Worm (Caenorhabditis elegans) whole organism, L4 larva: ENCODE results near the gene snf-6.

Experiments
- D1046.2 ChIP-seq: fragments of 200-800 bp; sonication (Bioruptor generic); IDR thresholded peaks from 2 replicates; pipeline ENCODE4 v1.3.6; 2022; ENCODE audit warnings: missing genetic modification characterization, missing compliant biosample characterization
- F44E2.7 ChIP-seq: fragments of 200-800 bp; sonication (Bioruptor generic); IDR thresholded peaks from 2 replicates; pipeline ENCODE4 v2.1.2; 2022; ENCODE audit warnings: missing genetic modification characterization, missing compliant biosample characterization
- F49E8.2 ChIP-seq: sonication (generic microtip); optimal IDR thresholded peaks from 2 replicates; lab custom pipeline; 2016; ENCODE audit warnings: missing compliant biosample characterization, mild to moderate bottlenecking, missing genetic modification characterization, borderline replicate concordance
- R02D3.7 ChIP-seq: fragments of 150-350 bp; sonication (generic microtip); optimal IDR thresholded peaks from 3 replicates; lab custom pipeline; 2014; ENCODE audit warnings: missing biosample characterization, missing genetic modification characterization
- T26A8.4 ChIP-seq: fragments of 200-800 bp; sonication (Bioruptor generic); IDR thresholded peaks from 2 replicates; pipeline ENCODE4 v1.3.6; 2022; ENCODE audit warnings: missing genetic modification characterization, missing compliant biosample characterization
- Y105C5A.15 ChIP-seq: fragments of 200-800 bp; sonication (Bioruptor generic); IDR thresholded peaks from 2 replicates; pipeline ENCODE4 v1.3.6; 2022; ENCODE audit warnings: missing genetic modification characterization, missing compliant biosample characterization
- Y75B8A.6 ChIP-seq: fragments of 200-800 bp; sonication (Bioruptor generic); IDR thresholded peaks from 2 replicates; pipeline ENCODE4 v1.3.6; 2022; ENCODE audit warnings: missing genetic modification reagents, missing genetic modification characterization, missing compliant biosample characterization
- ZK337.2 ChIP-seq: fragments of 200-800 bp; sonication (Bioruptor generic); IDR thresholded peaks from 2 replicates; pipeline ENCODE4 v1.3.6; 2022; ENCODE audit warnings: missing genetic modification reagents, missing genetic modification characterization, missing compliant biosample characterization
- ZK546.5 ChIP-seq, 2 experiments: sonication (generic microtip); optimal IDR thresholded peaks; 2 replicates each; lab custom pipeline; 2017; ENCODE audit warnings: missing biosample characterization in 2 of 2, missing genetic modification characterization in 2 of 2
- aha-1 ChIP-seq: fragments of 150-350 bp; peaks from one replicate; lab custom pipeline; 2014; ENCODE audit warnings: missing biosample characterization, missing genetic modification characterization
- aly-2 ChIP-seq: sonication (generic microtip); optimal IDR thresholded peaks from 2 replicates; lab custom pipeline; 2018; ENCODE audit warnings: missing biosample characterization, missing genetic modification characterization
- arid-1 ChIP-seq: fragments of 200-800 bp; sonication (Bioruptor generic); conservative IDR thresholded peaks from 2 replicates; pipeline ENCODE4 v1.3.6; 2022; ENCODE audit warnings: missing genetic modification reagents, missing genetic modification characterization, missing compliant biosample characterization
- attf-4 ChIP-seq: sonication (generic microtip); optimal IDR thresholded peaks from 3 replicates; lab custom pipeline; 2017; ENCODE audit warnings: missing biosample characterization, missing genetic modification characterization
- ceh-62 ChIP-seq: sonication (generic microtip); optimal IDR thresholded peaks from 2 replicates; lab custom pipeline; 2017; ENCODE audit warnings: missing biosample characterization, missing genetic modification characterization
- ces-1 ChIP-seq: fragments of 150-350 bp; sonication (generic microtip); optimal IDR thresholded peaks from 4 replicates; lab custom pipeline; 2014; ENCODE audit warnings: missing biosample characterization, missing genetic modification reagents, missing genetic modification characterization
- cey-2 ChIP-seq: sonication (generic microtip); optimal IDR thresholded peaks from 3 replicates; lab custom pipeline; 2017; ENCODE audit warnings: missing genetic modification characterization, mild to moderate bottlenecking, missing compliant biosample characterization, antibody characterized with exemption, borderline replicate concordance; ENCODE audit not compliant: insufficient read depth
- ctbp-1 ChIP-seq: fragments of 200-800 bp; sonication (Bioruptor generic); IDR thresholded peaks from 2 replicates; pipeline ENCODE4 v1.3.6; 2022; ENCODE audit warnings: missing genetic modification reagents, missing genetic modification characterization, missing compliant biosample characterization
- daf-12 ChIP-seq: fragments of 150-350 bp; optimal IDR thresholded peaks from 2 replicates; lab custom pipeline; 2014; ENCODE audit warnings: missing biosample characterization, missing genetic modification reagents, missing genetic modification characterization
- daf-19 ChIP-seq: fragments of 200-800 bp; sonication (Bioruptor generic); conservative IDR thresholded peaks from 2 replicates; pipeline ENCODE4 v1.3.6; 2022; ENCODE audit warnings: missing genetic modification characterization, missing compliant biosample characterization
- dmd-6 ChIP-seq: fragments of 200-800 bp; sonication (Bioruptor generic); IDR thresholded peaks from 2 replicates; pipeline ENCODE4 v1.3.6; 2022; ENCODE audit warnings: missing genetic modification reagents, missing genetic modification characterization, missing compliant biosample characterization
- dmd-8 ChIP-seq: fragments of 200-800 bp; sonication (Bioruptor generic); IDR thresholded peaks from 2 replicates; pipeline ENCODE4 v1.3.6; 2022; ENCODE audit warnings: missing genetic modification characterization, missing compliant biosample characterization
- dmd-9 ChIP-seq: fragments of 200-800 bp; sonication (Bioruptor generic); IDR thresholded peaks from 2 replicates; pipeline ENCODE4 v1.3.6; 2022; ENCODE audit warnings: missing genetic modification reagents, missing genetic modification characterization, missing compliant biosample characterization
- dpl-1 ChIP-seq: fragments of 150-350 bp; optimal IDR thresholded peaks from 2 replicates; lab custom pipeline; 2014; ENCODE audit warnings: missing biosample characterization, missing genetic modification reagents, missing genetic modification characterization
- fkh-10 ChIP-seq: fragments of 150-350 bp; optimal IDR thresholded peaks from 2 replicates; lab custom pipeline; 2014; ENCODE audit warnings: missing biosample characterization, missing genetic modification reagents, missing genetic modification characterization
- fos-1 ChIP-seq: fragments of 150-350 bp; optimal IDR thresholded peaks from 2 replicates; lab custom pipeline; 2014; ENCODE audit warnings: missing biosample characterization, missing genetic modification characterization
- gei-8 ChIP-seq: fragments of 200-800 bp; sonication (Bioruptor generic); optimal IDR thresholded peaks from 2 replicates; lab custom pipeline; 2018; ENCODE audit warnings: mild to moderate bottlenecking, missing genetic modification characterization, missing compliant biosample characterization
- hif-1 ChIP-seq, 2 experiments: sonication (generic microtip); optimal IDR thresholded peaks; 2 replicates each; lab custom pipeline; 2016 to 2017; ENCODE audit warnings: missing compliant biosample characterization in 2 of 2, missing genetic modification characterization in 2 of 2, missing genetic modification reagents in 2 of 2, missing genotype in 2 of 2, mild to moderate bottlenecking in 1 of 2
- hlh-30 ChIP-seq: sonication (generic microtip); optimal IDR thresholded peaks from 2 replicates; lab custom pipeline; 2017; ENCODE audit warnings: antibody characterized with exemption, mild to moderate bottlenecking, missing genetic modification characterization, missing compliant biosample characterization; ENCODE audit not compliant: insufficient read depth
- hmg-1.1 ChIP-seq: fragments of 200-800 bp; sonication (Bioruptor generic); IDR thresholded peaks from 2 replicates; pipeline ENCODE4 v1.3.6; 2022; ENCODE audit warnings: missing genetic modification reagents, missing genetic modification characterization, missing compliant biosample characterization
- lim-7 ChIP-seq: fragments of 200-800 bp; sonication (Bioruptor generic); IDR thresholded peaks from 2 replicates; pipeline ENCODE4 v1.3.6; 2022; ENCODE audit warnings: missing genetic modification characterization, missing compliant biosample characterization
- lin-13 ChIP-seq: fragments of 150-350 bp; optimal IDR thresholded peaks from 2 replicates; lab custom pipeline; 2014; ENCODE audit warnings: missing biosample characterization, missing genetic modification reagents, missing genetic modification characterization
- lsy-2 ChIP-seq, 2 experiments: fragments of 150-350 bp in 1 of 2; sonication (generic microtip) in 1 of 2; optimal IDR thresholded peaks; 2 replicates each; lab custom pipeline; 2014 to 2017; ENCODE audit warnings: missing biosample characterization in 2 of 2, missing genetic modification characterization in 2 of 2
- mes-2 ChIP-seq: sonication (generic microtip); optimal IDR thresholded peaks from 2 replicates; lab custom pipeline; 2016; ENCODE audit warnings: missing genotype, mild to moderate bottlenecking, missing genetic modification characterization, missing compliant biosample characterization; ENCODE audit not compliant: poor library complexity, severe bottlenecking
- nhr-102 ChIP-seq: sonication (generic microtip); optimal IDR thresholded peaks from 2 replicates; lab custom pipeline; 2016; ENCODE audit warnings: mild to moderate bottlenecking, missing genetic modification characterization, moderate library complexity, missing compliant biosample characterization
- nhr-6 ChIP-seq: fragments of 150-350 bp; optimal IDR thresholded peaks from 2 replicates; lab custom pipeline; 2014; ENCODE audit warnings: missing biosample characterization, missing genetic modification characterization
- nhr-76 ChIP-seq: fragments of 150-350 bp; optimal IDR thresholded peaks from 2 replicates; lab custom pipeline; 2014; ENCODE audit warnings: missing biosample characterization, missing genetic modification characterization
- pha-4 ChIP-seq, 2 experiments: fragments of 150-350 bp in 1 of 2; fragments of 200-800 bp in 1 of 2; sonication (Bioruptor generic) in 1 of 2; IDR thresholded peaks in 1 of 2; optimal IDR thresholded peaks in 1 of 2; 2 replicates each; pipeline versions ENCODE4 v1.3.6 to Lab custom; 2014 to 2022; ENCODE audit warnings: missing genetic modification characterization in 2 of 2, missing genetic modification reagents in 2 of 2, missing biosample characterization in 1 of 2, missing compliant biosample characterization in 1 of 2
- pqm-1 ChIP-seq: sonication (generic microtip); optimal IDR thresholded peaks from 2 replicates; lab custom pipeline; 2017; ENCODE audit warnings: missing biosample characterization, missing genetic modification characterization
- rbr-2 ChIP-seq: sonication (generic microtip); optimal IDR thresholded peaks from 2 replicates; lab custom pipeline; 2016; ENCODE audit warnings: missing genotype, missing genetic modification characterization, missing compliant biosample characterization
- skn-1 ChIP-seq: fragments of 150-350 bp; optimal IDR thresholded peaks from 2 replicates; lab custom pipeline; 2014; ENCODE audit warnings: missing biosample characterization, missing genetic modification characterization
- spr-1 ChIP-seq: sonication (generic microtip); optimal IDR thresholded peaks from 2 replicates; lab custom pipeline; 2016; ENCODE audit warnings: mild to moderate bottlenecking, missing genetic modification characterization, missing compliant biosample characterization
- spr-3 ChIP-seq: fragments of 200-800 bp; sonication (Bioruptor generic); optimal IDR thresholded peaks from 2 replicates; lab custom pipeline; 2018; ENCODE audit warnings: mild to moderate bottlenecking, missing genetic modification characterization, missing compliant biosample characterization
- tag-97 ChIP-seq: fragments of 200-800 bp; sonication (Bioruptor generic); IDR thresholded peaks from 2 replicates; pipeline ENCODE4 v1.3.6; 2022; ENCODE audit warnings: missing genetic modification characterization, missing compliant biosample characterization
- unc-39 ChIP-seq: sonication (generic microtip); optimal IDR thresholded peaks from 2 replicates; lab custom pipeline; 2017; ENCODE audit warnings: missing biosample characterization, missing genetic modification characterization
- unc-62 ChIP-seq, 3 experiments: fragments of 150-350 bp in 1 of 3; sonication (generic microtip); optimal IDR thresholded peaks in 2 of 3; peaks in 1 of 3; 1 replicate in 1 of 3; 2 replicates in 2 of 3; lab custom pipeline; 2014 to 2017; ENCODE audit warnings: missing biosample characterization in 3 of 3, missing genetic modification characterization in 3 of 3, missing genetic modification reagents in 3 of 3, missing genotype in 1 of 3
- vab-7 ChIP-seq: fragments of 200-800 bp; sonication (Bioruptor generic); IDR thresholded peaks from 2 replicates; pipeline ENCODE4 v1.3.6; 2022; ENCODE audit warnings: missing genetic modification reagents, missing genetic modification characterization, missing compliant biosample characterization
- zfp-2 ChIP-seq: sonication (generic microtip); optimal IDR thresholded peaks from 2 replicates; lab custom pipeline; 2016; ENCODE audit warnings: mild to moderate bottlenecking, missing genetic modification characterization, missing compliant biosample characterization
- zfp-3 ChIP-seq: fragments of 200-800 bp; sonication (Bioruptor generic); conservative IDR thresholded peaks from 2 replicates; pipeline ENCODE4 v1.3.6; 2022; ENCODE audit warnings: missing genetic modification reagents, missing genetic modification characterization, missing compliant biosample characterization
- zip-11 ChIP-seq: fragments of 200-800 bp; sonication (Bioruptor generic); IDR thresholded peaks from 2 replicates; pipeline ENCODE4 v1.3.6; 2022; ENCODE audit warnings: missing genetic modification characterization, missing compliant biosample characterization
- ztf-7 ChIP-seq: fragments of 150-350 bp; optimal IDR thresholded peaks from 2 replicates; lab custom pipeline; 2014; ENCODE audit warnings: missing biosample characterization, missing genetic modification characterization

Gene snf-6

DNA sequence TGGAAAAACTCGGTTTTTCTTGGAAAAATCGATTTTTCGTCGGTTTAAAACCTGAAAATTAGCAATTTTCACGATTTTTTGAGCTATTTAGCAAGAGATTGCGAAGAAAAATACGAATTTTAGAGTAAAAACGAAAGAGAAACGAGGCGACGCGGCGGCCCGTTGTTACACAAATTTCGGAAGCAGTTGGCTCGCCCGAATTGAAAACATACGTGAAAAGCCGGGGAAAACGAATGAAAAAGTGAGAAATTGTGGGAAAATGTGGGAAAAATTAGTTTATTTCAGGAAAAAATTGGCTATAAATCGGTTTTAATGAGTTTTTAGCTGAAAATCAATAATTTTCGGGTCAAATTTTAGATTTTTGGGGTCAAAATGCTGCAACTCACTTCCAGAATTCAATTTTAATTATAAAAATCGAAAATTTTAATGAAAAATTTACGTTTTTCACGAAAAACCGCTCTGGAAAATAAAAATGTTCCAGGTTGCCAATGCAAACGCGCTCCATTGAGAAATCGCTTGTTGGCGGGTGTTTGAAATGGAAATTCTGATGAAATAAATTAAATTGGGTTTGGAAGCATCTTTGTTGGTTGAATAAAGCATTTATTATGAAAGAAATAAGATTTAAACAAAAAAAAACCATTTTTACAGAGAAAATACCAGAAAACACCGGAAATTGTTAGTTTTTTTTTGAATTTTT is at the start of gene snf-6:
Gene snf-6, minus strand, starts transcription at position 51 of the 697 bp plus-strand sequence.
- TF ChIP-seq hif-1 (tag; optimal IDR thresholded peaks at IDR 0.05; lab: Kevin White, UChicago) (no peak), rbr-2 (tag; lab: Kevin White, UChicago) (no peak), mes-2 (tag; lab: Kevin White, UChicago) (peak; percentile 61), hmg-1.1 (0 out of 2 replicates have a peak, but pooled peaks have one; percentile 11), ceh-62 (tag; lab: Kevin White, UChicago) (no peak), F44E2.7 (GFP tag; lab: Robert Waterston, UW) (no peak), ztf-7 (tag; lab: Kevin White, UChicago) (no peak), zfp-3 (GFP tag; lab: Robert Waterston, UW) (no peak), unc-62 (GFP tag; optimal IDR thresholded peaks at IDR 0.05 in 1 of 2; lab: Kevin White, UChicago) (no peak), unc-62 (tag; optimal IDR thresholded peaks at IDR 0.05; lab: Kevin White, UChicago) (no peak), daf-12 (tag; lab: Kevin White, UChicago) (no peak), nhr-102 (no peak), spr-3 (GFP tag; lab: Kevin White, UChicago) (no peak), arid-1 (GFP tag; lab: Robert Waterston, UW) (no peak), ZK546.5 (tag; optimal IDR thresholded peaks at IDR 0.05; lab: Kevin White, UChicago) (no peak), lin-13 (peak; percentile 52), spr-1 (tag; lab: Kevin White, UChicago) (no peak), pqm-1 (tag; lab: Kevin White, UChicago) (no peak), fkh-10 (GFP tag; lab: Kevin White, UChicago) (no peak), ZK337.2 (GFP tag; lab: Robert Waterston, UW) (no peak), ces-1 (GFP tag; lab: Kevin White, UChicago) (no peak), tag-97 (GFP tag; lab: Robert Waterston, UW) (no peak), hlh-30 (tag; lab: Kevin White, UChicago) (no peak), lim-7 (GFP tag; lab: Robert Waterston, UW) (no peak), unc-39 (tag; lab: Kevin White, UChicago) (no peak), cey-2 (tag; lab: Kevin White, UChicago) (no peak), aly-2 (tag; lab: Kevin White, UChicago) (no peak), D1046.2 (GFP tag; lab: Robert Waterston, UW) (no peak), vab-7 (no peak), dpl-1 (peak; percentile 87), nhr-76 (tag; lab: Kevin White, UChicago) (no peak), F49E8.2 (tag; lab: Kevin White, UChicago) (no peak), fos-1 (tag; lab: Kevin White, UChicago) (no peak), Y75B8A.6 (GFP tag; lab: Robert Waterston, UW) (no peak), aha-1 (tag; lab: Kevin White, UChicago) (no peak), gei-8 (GFP tag; lab: Kevin White, UChicago) (no peak), ctbp-1 (GFP tag; lab: Robert Waterston, UW) (no peak), skn-1 (tag; lab: Kevin White, UChicago) (no peak), daf-19 (GFP tag; lab: Robert Waterston, UW) (no peak), dmd-8 (no peak), T26A8.4 (GFP tag; lab: Robert Waterston, UW) (no peak), pha-4 (GFP tag; IDR thresholded peaks at IDR 0.05; lab: Robert Waterston, UW) (no peak), pha-4 (tag; optimal IDR thresholded peaks at IDR 0.05; lab: Kevin White, UChicago) (no peak), dmd-9 (GFP tag; lab: Robert Waterston, UW) (no peak), dmd-6 (no peak), attf-4 (tag; lab: Kevin White, UChicago) (no peak), zfp-2 (tag; lab: Kevin White, UChicago) (no peak), Y105C5A.15 (no peak), lsy-2 (tag; optimal IDR thresholded peaks at IDR 0.05; lab: Kevin White, UChicago) (peak in 1 of 2 experiments; percentile 55), R02D3.7 (no peak), nhr-6 (tag; lab: Kevin White, UChicago) (peak; percentile 15), zip-11 (GFP tag; lab: Robert Waterston, UW) (no peak)
